Fruit fly (Drosophila melanogaster) whole organism: ENCODE data around the gene Cyp313a3.

Source experiments
- CG8478 ChIP-seq: fragments of >200 bp; optimal IDR thresholded peaks from 2 replicates; lab custom pipeline; 2018; ENCODE audit warnings: inconsistent platforms
- Dll ChIP-seq: fragments of >200 bp; optimal IDR thresholded peaks from 2 replicates; lab custom pipeline; 2017
- EcR ChIP-seq, 2 experiments: fragments of >200 bp; optimal IDR thresholded peaks; 2 replicates each; lab custom pipeline; 2017; ENCODE audit warnings: missing biosample characterization in 2 of 2, missing genetic modification characterization in 2 of 2, missing genetic modification reagents in 2 of 2
- pan ChIP-seq: fragments of >200 bp; optimal IDR thresholded peaks from 2 replicates; lab custom pipeline; 2017
- psq ChIP-seq: fragments of >200 bp; optimal IDR thresholded peaks from 2 replicates; lab custom pipeline; 2017
- usp ChIP-seq: fragments of >200 bp; optimal IDR thresholded peaks from 2 replicates; lab custom pipeline; 2017; ENCODE audit warnings: missing biosample characterization, missing genetic modification characterization, mixed read lengths

The Cyp313a3 gene

dm6 chr3R:12252457-12253065 is 13.5 kb upstream of the Cyp313a3 start:
- TF ChIP-seq psq (lab: Kevin White, UChicago) (no peak), Dll (lab: Kevin White, UChicago) (no peak), CG8478 (lab: Kevin White, UChicago) (no peak), pan (no peak), usp (no peak), EcR (GFP tag; optimal IDR thresholded peaks at IDR 0.05; lab: Kevin White, UChicago) (no peak)

- no peak for TF ChIP-seq psq (lab: Kevin White, UChicago)
- no peak for TF ChIP-seq pan
- no peak for TF ChIP-seq EcR (GFP tag; optimal IDR thresholded peaks at IDR 0.05; lab: Kevin White, UChicago)
- no peak for TF ChIP-seq usp
- no peak for TF ChIP-seq CG8478 (lab: Kevin White, UChicago)
- no peak for TF ChIP-seq Dll (lab: Kevin White, UChicago)
Observed at dm6 chr3R:12251534-12251933, 12.5 kb upstream of the Cyp313a3 start.

dm6 chr3R:12250204-12250603 is 11.1 kb upstream of the Cyp313a3 start:
- TF ChIP-seq psq (lab: Kevin White, UChicago) (no peak), EcR (GFP tag; optimal IDR thresholded peaks at IDR 0.05; lab: Kevin White, UChicago) (no peak), usp (no peak), CG8478 (lab: Kevin White, UChicago) (no peak)

dm6 chr3R:12248243-12248642 is 9.2 kb upstream of the Cyp313a3 start:
- TF ChIP-seq EcR (GFP tag; optimal IDR thresholded peaks at IDR 0.05; lab: Kevin White, UChicago): no peak
- no peak for TF ChIP-seq usp
- TF ChIP-seq psq (lab: Kevin White, UChicago): no peak
- no peak for TF ChIP-seq CG8478 (lab: Kevin White, UChicago)
- no peak for TF ChIP-seq pan
- no peak for TF ChIP-seq Dll (lab: Kevin White, UChicago)

- TF ChIP-seq usp (no peak), pan (no peak), Dll (lab: Kevin White, UChicago) (no peak), psq (lab: Kevin White, UChicago) (no peak), EcR (GFP tag; optimal IDR thresholded peaks at IDR 0.05; lab: Kevin White, UChicago) (no peak), CG8478 (lab: Kevin White, UChicago) (no peak)
Observed at dm6 chr3R:12244468-12245060, 5.5 kb upstream of the Cyp313a3 start.

dm6 chr3R:12236804-12237203 is 2.3 kb downstream of the Cyp313a3 start, which contains the start of gene Cyp313a2:
TSS of gene Cyp313a2 (minus strand) at chr3R:12236904.
- TF ChIP-seq CG8478 (lab: Kevin White, UChicago): no peak
- no peak for TF ChIP-seq pan
- no peak for TF ChIP-seq psq (lab: Kevin White, UChicago)
- TF ChIP-seq EcR (GFP tag; optimal IDR thresholded peaks at IDR 0.05; lab: Kevin White, UChicago): no peak
- TF ChIP-seq Dll (lab: Kevin White, UChicago): no peak
- no peak for TF ChIP-seq usp

- no peak for TF ChIP-seq psq (lab: Kevin White, UChicago)
- TF ChIP-seq CG8478 (lab: Kevin White, UChicago): no peak
- TF ChIP-seq Dll (lab: Kevin White, UChicago): no peak
- no peak for TF ChIP-seq EcR (GFP tag; optimal IDR thresholded peaks at IDR 0.05; lab: Kevin White, UChicago)
- no peak for TF ChIP-seq usp
- TF ChIP-seq pan: no peak
Observed at dm6 chr3R:12234584-12234983, 4.5 kb downstream of the Cyp313a3 start, which contains the start of gene Cyp313a5. TSS of gene Cyp313a5 (minus strand) at chr3R:12234684.

- no peak for TF ChIP-seq pan
- no peak for TF ChIP-seq psq (lab: Kevin White, UChicago)
- no peak for TF ChIP-seq Dll (lab: Kevin White, UChicago)
- TF ChIP-seq EcR (GFP tag; optimal IDR thresholded peaks at IDR 0.05; lab: Kevin White, UChicago): no peak
- TF ChIP-seq CG8478 (lab: Kevin White, UChicago): no peak
- no peak for TF ChIP-seq usp
Observed at dm6 chr3R:12232629-12233028, 6.4 kb downstream of the Cyp313a3 start, which contains the start of gene Pglym87. TSS of gene Pglym87 (minus strand) at chr3R:12232729.

dm6 chr3R:12229113-12229512 is 10.0 kb downstream of the Cyp313a3 start, which contains the start of gene CG3916:
TSS of gene CG3916 (plus strand) at chr3R:12229413.
- TF ChIP-seq psq (lab: Kevin White, UChicago) (no peak), Dll (lab: Kevin White, UChicago) (no peak), pan (no peak), usp (no peak), CG8478 (lab: Kevin White, UChicago) (no peak), EcR (GFP tag; optimal IDR thresholded peaks at IDR 0.05; lab: Kevin White, UChicago) (no peak)

- TF ChIP-seq CG8478 (lab: Kevin White, UChicago) (no peak), psq (lab: Kevin White, UChicago) (no peak), EcR (GFP tag; optimal IDR thresholded peaks at IDR 0.05; lab: Kevin White, UChicago) (no peak), usp (no peak), Dll (lab: Kevin White, UChicago) (no peak), pan (no peak)
Observed at dm6 chr3R:12226239-12226638, 12.8 kb downstream of the Cyp313a3 start, which contains the start of gene CG12256. TSS of gene CG12256 (minus strand) at chr3R:12226339.

dm6 chr3R:12224919-12225318 is 14.1 kb downstream of the Cyp313a3 start, which contains the start of gene CG17404:
TSS of gene CG17404 (minus strand) at chr3R:12225019.
- TF ChIP-seq Dll (lab: Kevin White, UChicago) (no peak), usp (no peak), psq (lab: Kevin White, UChicago) (no peak), EcR (GFP tag; optimal IDR thresholded peaks at IDR 0.05; lab: Kevin White, UChicago) (no peak), CG8478 (lab: Kevin White, UChicago) (no peak), pan (no peak)

- no peak for TF ChIP-seq pan
- no peak for TF ChIP-seq EcR (GFP tag; optimal IDR thresholded peaks at IDR 0.05; lab: Kevin White, UChicago)
- TF ChIP-seq Dll (lab: Kevin White, UChicago): no peak
- TF ChIP-seq usp: no peak
- TF ChIP-seq psq (lab: Kevin White, UChicago): no peak
- TF ChIP-seq CG8478 (lab: Kevin White, UChicago): no peak
Observed at dm6 chr3R:12222093-12222492, 17.0 kb downstream of the Cyp313a3 start, which contains the start of gene Rsbp15. TSS of gene Rsbp15 (plus strand) at chr3R:12222387.
